Worm (Caenorhabditis elegans) whole organism, L2 larva: ENCODE data around the gene hex-1.
A peak's percentile ranks its signal among the peaks of the same experiment; 100 is the strongest.

Experiments used
- C34F6.9 ChIP-seq: fragments of 150-350 bp; optimal IDR thresholded peaks from 2 replicates; lab custom pipeline; 2014; ENCODE audit warnings: missing biosample characterization, missing genetic modification characterization
- F13H6.1 ChIP-seq: sonication (generic microtip); optimal IDR thresholded peaks from 2 replicates; lab custom pipeline; 2016; ENCODE audit warnings: missing genetic modification characterization, missing compliant biosample characterization
- R02D3.7 ChIP-seq: fragments of 150-350 bp; optimal IDR thresholded peaks from 2 replicates; lab custom pipeline; 2014; ENCODE audit warnings: missing biosample characterization, missing genetic modification characterization
- Y55F3AM.14 ChIP-seq: fragments of 200-800 bp; sonication (Bioruptor generic); optimal IDR thresholded peaks from 2 replicates; lab custom pipeline; 2018; ENCODE audit warnings: mild to moderate bottlenecking, missing genetic modification characterization, missing compliant biosample characterization
- ZK546.5 ChIP-seq: sonication (generic microtip); optimal IDR thresholded peaks from 2 replicates; lab custom pipeline; 2017; ENCODE audit warnings: missing biosample characterization, missing genetic modification characterization
- aly-2 ChIP-seq: fragments of 150-350 bp; optimal IDR thresholded peaks from 2 replicates; lab custom pipeline; 2014; ENCODE audit warnings: missing biosample characterization, missing genetic modification characterization
- blmp-1 ChIP-seq: sonication (generic microtip); optimal IDR thresholded peaks from 2 replicates; lab custom pipeline; 2017; ENCODE audit warnings: missing genetic modification characterization, mild to moderate bottlenecking, missing compliant biosample characterization, antibody characterized with exemption, moderate library complexity; ENCODE audit not compliant: insufficient read depth
- crh-2 ChIP-seq: sonication (generic microtip); optimal IDR thresholded peaks from 2 replicates; lab custom pipeline; 2017; ENCODE audit warnings: missing biosample characterization, missing genetic modification characterization
- egl-27 ChIP-seq: sonication (generic microtip); optimal IDR thresholded peaks from 3 replicates; lab custom pipeline; 2017; ENCODE audit warnings: missing biosample characterization, missing genetic modification reagents, missing genetic modification characterization
- elt-1 ChIP-seq: fragments of 150-350 bp; optimal IDR thresholded peaks from 2 replicates; lab custom pipeline; 2014; ENCODE audit warnings: missing biosample characterization, missing genetic modification characterization
- elt-3 ChIP-seq: sonication (generic microtip); optimal IDR thresholded peaks from 2 replicates; lab custom pipeline; 2017; ENCODE audit warnings: missing biosample characterization, missing genetic modification characterization
- fos-1 ChIP-seq: fragments of 150-350 bp; optimal IDR thresholded peaks from 2 replicates; lab custom pipeline; 2014; ENCODE audit warnings: missing biosample characterization, missing genetic modification characterization
- gmeb-1 ChIP-seq: fragments of 150-350 bp; optimal IDR thresholded peaks from 2 replicates; lab custom pipeline; 2014; ENCODE audit warnings: missing biosample characterization, missing genetic modification characterization
- lin-11 ChIP-seq: fragments of 150-350 bp; sonication (generic microtip); optimal IDR thresholded peaks from 2 replicates; lab custom pipeline; 2014; ENCODE audit warnings: missing biosample characterization, missing genetic modification characterization, inconsistent platforms, mixed read lengths
- lin-39 ChIP-seq: fragments of 150-350 bp; optimal IDR thresholded peaks from 2 replicates; lab custom pipeline; 2014; ENCODE audit warnings: missing biosample characterization, missing genetic modification reagents, missing genetic modification characterization
- lsy-2 ChIP-seq, 2 experiments: fragments of 150-350 bp in 1 of 2; sonication (generic microtip) in 1 of 2; optimal IDR thresholded peaks; 2 replicates each; lab custom pipeline; 2014 to 2017; ENCODE audit warnings: missing biosample characterization in 2 of 2, missing genetic modification characterization in 2 of 2
- mab-5 ChIP-seq: fragments of 150-350 bp; optimal IDR thresholded peaks from 2 replicates; lab custom pipeline; 2014; ENCODE audit warnings: missing biosample characterization, missing genetic modification characterization
- mdl-1 ChIP-seq, 2 experiments: fragments of 150-350 bp in 1 of 2; sonication (generic microtip) in 1 of 2; optimal IDR thresholded peaks; 2 replicates each; lab custom pipeline; 2017; ENCODE audit warnings: missing biosample characterization in 2 of 2, missing genetic modification characterization in 2 of 2
- nhr-10 ChIP-seq: sonication (generic microtip); optimal IDR thresholded peaks from 2 replicates; lab custom pipeline; 2017; ENCODE audit warnings: missing biosample characterization, missing genetic modification characterization
- nhr-11 ChIP-seq: fragments of 150-350 bp; optimal IDR thresholded peaks from 2 replicates; lab custom pipeline; 2014; ENCODE audit warnings: missing biosample characterization, missing genetic modification characterization
- nhr-12 ChIP-seq: fragments of 150-350 bp; optimal IDR thresholded peaks from 2 replicates; lab custom pipeline; 2014; ENCODE audit warnings: missing biosample characterization, missing genetic modification characterization
- nhr-129 ChIP-seq: fragments of 150-350 bp; optimal IDR thresholded peaks from 2 replicates; lab custom pipeline; 2014; ENCODE audit warnings: missing biosample characterization, missing genetic modification characterization
- nhr-237 ChIP-seq: fragments of 150-350 bp; optimal IDR thresholded peaks from 2 replicates; lab custom pipeline; 2014; ENCODE audit warnings: missing biosample characterization, missing genetic modification characterization
- nhr-25 ChIP-seq: fragments of 150-350 bp; sonication (generic microtip); optimal IDR thresholded peaks from 3 replicates; lab custom pipeline; 2014; ENCODE audit warnings: missing biosample characterization, missing genetic modification characterization
- nhr-6 ChIP-seq: fragments of 150-350 bp; optimal IDR thresholded peaks from 2 replicates; lab custom pipeline; 2014; ENCODE audit warnings: missing biosample characterization, missing genetic modification characterization
- peb-1 ChIP-seq: fragments of 150-350 bp; optimal IDR thresholded peaks from 2 replicates; lab custom pipeline; 2014; ENCODE audit warnings: missing biosample characterization, missing genetic modification characterization
- skn-1 ChIP-seq: sonication (generic microtip); optimal IDR thresholded peaks from 2 replicates; lab custom pipeline; 2017; ENCODE audit warnings: missing biosample characterization, missing genetic modification characterization
- sma-3 ChIP-seq: sonication (generic microtip); optimal IDR thresholded peaks from 2 replicates; lab custom pipeline; 2016; ENCODE audit warnings: missing genetic modification reagents, missing genetic modification characterization, missing compliant biosample characterization
- sma-9 ChIP-seq, 2 experiments: fragments of 150-350 bp in 1 of 2; sonication (generic microtip) in 1 of 2; optimal IDR thresholded peaks; 2 replicates each; lab custom pipeline; 2014 to 2016; ENCODE audit warnings: missing genetic modification characterization in 2 of 2, mild to moderate bottlenecking in 1 of 2, missing biosample characterization in 1 of 2, missing compliant biosample characterization in 1 of 2, missing genetic modification reagents in 1 of 2, moderate library complexity in 1 of 2
- snpc-4 ChIP-seq: fragments of 150-350 bp; optimal IDR thresholded peaks from 2 replicates; lab custom pipeline; 2014; ENCODE audit warnings: missing biosample characterization, missing genetic modification characterization
- unc-55 ChIP-seq: fragments of 150-350 bp; sonication (generic microtip); optimal IDR thresholded peaks from 3 replicates; lab custom pipeline; 2014; ENCODE audit warnings: missing biosample characterization, missing genetic modification reagents, missing genetic modification characterization
- unc-62 ChIP-seq: fragments of 150-350 bp; optimal IDR thresholded peaks from 2 replicates; lab custom pipeline; 2014; ENCODE audit warnings: missing biosample characterization, missing genetic modification reagents, missing genetic modification characterization
- zag-1 ChIP-seq: fragments of 150-350 bp; optimal IDR thresholded peaks from 2 replicates; lab custom pipeline; 2014; ENCODE audit warnings: missing biosample characterization, missing genetic modification characterization
- ztf-1 ChIP-seq: fragments of 200-800 bp; sonication (Bioruptor generic); conservative IDR thresholded peaks from 2 replicates; pipeline ENCODE4 v1.3.6; 2022; ENCODE audit warnings: missing genetic modification characterization, missing compliant biosample characterization
- ztf-11 ChIP-seq: sonication (generic microtip); optimal IDR thresholded peaks from 2 replicates; lab custom pipeline; 2017; ENCODE audit warnings: missing biosample characterization, missing genetic modification characterization
- ztf-4 ChIP-seq: fragments of 150-350 bp; optimal IDR thresholded peaks from 2 replicates; lab custom pipeline; 2014; ENCODE audit warnings: missing biosample characterization, missing genetic modification characterization

The hex-1 gene

DNA sequence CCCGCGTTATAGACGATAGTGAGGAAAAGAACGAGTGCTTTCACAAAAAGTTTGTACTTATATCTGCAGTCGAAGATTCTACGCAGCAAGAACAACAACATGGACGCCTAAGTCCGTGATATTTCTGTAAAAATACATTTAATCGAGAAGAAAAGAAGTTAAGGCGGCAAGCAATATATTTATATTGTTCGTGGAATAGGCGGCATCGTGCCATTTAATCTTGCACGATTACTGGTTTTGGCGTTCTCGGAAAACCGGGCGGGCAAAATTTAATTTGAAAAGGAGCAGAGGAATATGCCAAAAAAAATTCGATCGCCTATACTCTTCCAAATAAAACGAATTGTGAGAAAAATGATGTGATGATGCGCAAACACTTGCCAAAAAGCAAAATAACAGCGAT is 26.0 kb downstream of the hex-1 start, which contains the start of gene AH9.1:
Gene AH9.1 (minus strand): TSS at position 101 of the 400 bp plus-strand sequence.
- TF ChIP-seq unc-62 (GFP tag; lab: Kevin White, UChicago) (no peak), aly-2 (tag; lab: Kevin White, UChicago) (no peak), Y55F3AM.14 (GFP tag; lab: Kevin White, UChicago) (no peak), ZK546.5 (tag; lab: Kevin White, UChicago) (no peak), skn-1 (tag; lab: Kevin White, UChicago) (no peak), nhr-25 (no peak)
- TF ChIP-seq, all 48 proteins: peak for 0

DNA sequence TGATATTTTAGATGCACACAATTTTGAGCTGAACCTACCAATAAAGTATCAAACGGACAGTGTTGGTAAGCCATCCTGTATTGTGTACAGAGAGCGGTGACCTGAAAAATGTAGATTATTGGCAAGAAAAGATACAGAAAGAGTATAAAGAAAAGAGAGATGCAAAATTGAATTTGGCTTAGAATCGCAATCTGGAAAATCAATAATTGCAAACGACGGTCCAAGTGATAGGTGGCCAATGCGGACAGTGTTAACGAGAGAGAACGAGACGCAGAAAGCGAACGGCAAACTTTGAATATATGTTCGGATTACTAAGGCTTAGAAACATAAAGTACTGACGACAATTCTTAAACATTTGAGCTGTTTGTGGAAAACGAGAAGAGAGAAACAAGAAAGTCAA is 37.1 kb downstream of the hex-1 start, which contains the start of gene crn-4:
Gene crn-4 (minus strand): TSS at position 101 of the 400 bp plus-strand sequence.
- TF ChIP-seq ztf-4 (tag; lab: Kevin White, UChicago) (no peak), snpc-4 (no peak), blmp-1 (tag; lab: Kevin White, UChicago) (no peak), nhr-12 (tag; lab: Kevin White, UChicago) (no peak), R02D3.7 (tag; lab: Kevin White, UChicago) (no peak)

DNA sequence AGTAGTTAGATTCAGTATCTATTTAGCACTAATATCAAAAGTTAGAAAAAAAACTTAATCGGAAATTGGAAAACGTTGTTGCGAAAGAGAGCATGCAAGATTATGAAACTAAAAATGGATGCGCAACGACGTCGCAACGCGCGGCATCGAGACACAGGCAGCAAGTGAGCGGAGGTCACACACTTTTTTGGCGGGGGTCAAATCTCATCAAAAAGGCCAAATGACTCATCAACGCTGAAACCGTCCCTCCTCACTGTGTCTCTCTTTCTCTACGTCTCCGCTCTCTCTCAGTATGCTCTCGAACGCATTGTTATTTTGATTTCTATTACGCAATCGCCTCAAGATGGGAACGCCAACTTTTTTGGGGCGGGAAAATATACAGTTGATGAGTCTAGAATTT is 37.5 kb downstream of the hex-1 start:
- peak; percentile 5 for TF ChIP-seq F13H6.1 (tag; lab: Kevin White, UChicago)
- TF ChIP-seq nhr-11 (tag; lab: Kevin White, UChicago): no peak
- peak; percentile 24 for TF ChIP-seq nhr-129 (tag; lab: Kevin White, UChicago)
- TF ChIP-seq elt-3 (tag; lab: Kevin White, UChicago): no peak
- TF ChIP-seq fos-1 (tag; lab: Kevin White, UChicago): peak; percentile 70
- peak; percentile 6 for TF ChIP-seq unc-55 (GFP tag; lab: Kevin White, UChicago)

DNA sequence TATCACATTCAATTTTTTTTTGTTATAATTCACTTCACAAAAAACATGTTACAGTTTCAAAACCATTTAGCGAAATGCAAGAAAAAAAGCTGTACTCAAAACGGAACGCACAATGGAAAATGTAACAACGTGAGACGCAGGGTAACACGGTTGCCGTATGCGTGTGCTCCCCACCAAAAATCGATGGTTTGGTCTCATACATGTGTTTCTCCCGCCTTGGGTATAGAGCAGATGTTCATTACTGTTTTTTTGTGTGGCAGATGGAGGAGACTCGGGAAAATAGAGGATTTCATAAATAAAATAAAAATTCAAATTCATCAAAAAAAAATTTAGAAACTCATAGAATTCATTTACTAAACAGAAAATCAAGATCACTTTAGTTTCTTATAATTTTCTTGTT is 40.1 kb downstream of the hex-1 start, which contains the start of gene AH9.3:
Gene AH9.3 (minus strand): TSS at position 101 of the 400 bp plus-strand sequence.
- TF ChIP-seq nhr-12 (tag; lab: Kevin White, UChicago): no peak
- TF ChIP-seq F13H6.1 (tag; lab: Kevin White, UChicago): no peak
- TF ChIP-seq R02D3.7 (tag; lab: Kevin White, UChicago): no peak
- no peak for TF ChIP-seq skn-1 (tag; lab: Kevin White, UChicago)

DNA sequence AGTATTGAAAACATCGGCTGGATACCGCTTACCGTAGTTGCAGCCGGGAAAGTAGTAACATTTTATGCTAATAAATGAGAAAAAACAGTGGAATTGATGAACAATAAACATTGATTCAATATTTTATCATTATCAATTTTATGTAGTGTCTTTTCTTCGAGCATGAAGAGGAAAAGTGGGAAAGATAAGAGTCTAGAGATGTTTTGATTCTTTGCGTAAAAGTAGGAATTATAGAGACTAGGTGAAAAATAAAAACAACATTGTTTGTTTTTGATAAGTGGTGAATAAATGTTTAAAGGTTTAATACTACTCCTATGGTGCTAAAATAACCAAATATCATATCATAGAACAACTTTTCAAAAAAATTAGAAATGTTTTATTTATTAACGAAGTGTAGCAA is 41.5 kb downstream of the hex-1 start:
- no peak for TF ChIP-seq ZK546.5 (tag; lab: Kevin White, UChicago)
- no peak for TF ChIP-seq blmp-1 (tag; lab: Kevin White, UChicago)
- no peak for TF ChIP-seq nhr-129 (tag; lab: Kevin White, UChicago)
- peak; percentile 20 for TF ChIP-seq fos-1 (tag; lab: Kevin White, UChicago)

DNA sequence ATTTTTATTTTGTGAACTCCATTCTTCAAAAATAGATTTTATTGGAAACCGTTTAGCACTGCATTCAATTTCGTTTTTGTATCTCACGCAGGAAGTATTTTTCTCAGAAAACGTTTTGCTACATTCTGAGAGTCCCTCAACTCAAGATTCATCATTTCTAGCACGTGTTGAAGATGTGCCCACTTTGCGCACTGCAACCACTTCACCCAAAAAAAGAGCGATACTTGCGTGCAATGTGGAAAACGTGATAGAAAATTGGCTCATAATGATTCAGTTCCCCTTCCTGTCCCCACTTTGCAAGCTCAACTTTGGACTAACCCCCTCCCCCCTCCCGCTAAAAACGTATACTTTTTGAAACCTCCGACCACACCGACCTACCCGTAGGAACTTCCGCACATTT is 44.1 kb downstream of the hex-1 start:
- TF ChIP-seq C34F6.9 (tag; lab: Kevin White, UChicago) (no peak), crh-2 (tag; lab: Kevin White, UChicago) (no peak), mdl-1 (tag; optimal IDR thresholded peaks at IDR 0.05; lab: Kevin White, UChicago) (peak in 1 of 2 experiments; percentile 7)

DNA sequence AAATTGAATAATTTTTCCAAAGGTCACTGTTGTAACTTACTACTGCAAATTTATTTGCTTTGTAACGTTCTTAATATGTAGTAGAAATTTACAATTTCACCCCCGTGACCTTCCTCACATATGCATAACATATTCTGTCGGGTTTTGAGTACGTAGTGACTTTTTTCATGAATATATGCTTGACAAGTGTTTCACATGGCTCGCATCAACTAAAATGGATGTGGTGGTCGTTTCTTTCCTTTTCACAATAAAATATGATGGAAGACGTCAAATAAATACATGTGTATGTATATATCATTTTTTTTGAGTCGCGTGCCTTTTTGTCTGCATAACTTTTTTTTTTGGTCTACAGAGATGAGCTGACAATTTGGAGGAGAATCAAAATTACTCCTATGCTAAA is 45.4 kb downstream of the hex-1 start:
- TF ChIP-seq aly-2 (tag; lab: Kevin White, UChicago) (no peak), mab-5 (tag; lab: Kevin White, UChicago) (peak; percentile 43), sma-3 (GFP tag; lab: Kevin White, UChicago) (no peak), nhr-129 (tag; lab: Kevin White, UChicago) (no peak), unc-55 (GFP tag; lab: Kevin White, UChicago) (peak; percentile 36), C34F6.9 (tag; lab: Kevin White, UChicago) (no peak)
- TF ChIP-seq, all 48 proteins: peak for 2

DNA sequence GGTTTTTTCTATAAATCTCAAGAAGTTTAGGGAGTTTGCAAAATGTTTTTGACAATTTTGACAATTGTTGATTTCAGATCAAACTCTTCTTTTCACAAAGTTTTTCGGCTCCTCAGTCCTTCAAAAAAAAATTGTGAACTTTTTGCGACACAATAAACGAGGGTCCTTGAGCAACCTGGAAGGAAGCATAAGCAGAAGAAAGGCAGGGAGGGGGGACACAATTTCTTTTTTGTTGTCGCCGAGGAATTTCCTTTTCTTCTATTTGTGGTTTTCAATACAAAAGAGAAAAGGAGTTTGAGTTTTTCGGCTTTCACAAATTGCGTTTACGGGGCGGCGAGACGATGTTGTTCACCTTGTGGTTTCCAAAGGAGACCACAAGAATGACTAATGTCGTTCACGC is 45.8 kb downstream of the hex-1 start:
- no peak for TF ChIP-seq nhr-6
- TF ChIP-seq ZK546.5 (tag; lab: Kevin White, UChicago): no peak
- no peak for TF ChIP-seq blmp-1 (tag; lab: Kevin White, UChicago)
- no peak for TF ChIP-seq nhr-10 (tag; lab: Kevin White, UChicago)
- no peak for TF ChIP-seq sma-9 (GFP tag; optimal IDR thresholded peaks at IDR 0.05; lab: Kevin White, UChicago)
- no peak for TF ChIP-seq sma-9 (tag; optimal IDR thresholded peaks at IDR 0.05; lab: Kevin White, UChicago)
- TF ChIP-seq zag-1 (tag; lab: Kevin White, UChicago): no peak
- no peak for TF ChIP-seq mdl-1 (tag; optimal IDR thresholded peaks at IDR 0.05; lab: Kevin White, UChicago)
- no peak for TF ChIP-seq nhr-237 (tag; lab: Kevin White, UChicago)
- TF ChIP-seq ztf-1 (GFP tag; lab: Robert Waterston, UW): no peak
- TF ChIP-seq egl-27: no peak
- TF ChIP-seq fos-1 (tag; lab: Kevin White, UChicago): no peak
- no peak for TF ChIP-seq R02D3.7 (tag; lab: Kevin White, UChicago)
- no peak for TF ChIP-seq lin-39 (tag; lab: Kevin White, UChicago)
- no peak for TF ChIP-seq elt-1 (tag; lab: Kevin White, UChicago)
- no peak for TF ChIP-seq gmeb-1 (tag; lab: Kevin White, UChicago)
- no peak for TF ChIP-seq peb-1
- TF ChIP-seq unc-62 (GFP tag; lab: Kevin White, UChicago): no peak
- TF ChIP-seq lsy-2 (tag; optimal IDR thresholded peaks at IDR 0.05; lab: Kevin White, UChicago): no peak
- no peak for TF ChIP-seq ztf-11 (tag; lab: Kevin White, UChicago)
- TF ChIP-seq lin-11 (tag; lab: Kevin White, UChicago): no peak
- TF ChIP-seq, all 48 proteins: peak for 0
